Worm (Caenorhabditis elegans): ENCODE measurements around the gene C06B3.6.

DNA sequence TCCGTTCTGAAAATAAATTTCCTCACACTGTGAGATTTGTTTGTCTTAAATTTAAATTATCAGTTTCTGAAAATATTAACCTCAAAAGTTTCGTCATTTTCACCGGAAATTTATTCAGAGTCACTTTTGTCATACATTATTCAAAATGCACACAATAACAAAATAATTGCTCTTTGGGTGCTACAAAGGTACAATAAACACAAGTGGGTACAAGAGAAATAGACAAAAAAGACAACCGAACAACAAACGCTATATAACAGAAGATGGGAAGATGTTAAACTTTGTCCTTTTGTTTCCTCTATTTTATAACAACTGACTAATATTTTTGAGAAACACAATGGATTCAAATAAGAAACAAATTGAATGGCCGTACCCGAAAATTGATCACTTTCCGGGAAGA, 39.2 kb downstream of the C06B3.6 start:
- TF ChIP-seq him-1 (tag; optimal IDR thresholded peaks at IDR 0.05), result no peak
- TF ChIP-seq W03F9.2 (tag; optimal IDR thresholded peaks at IDR 0.05), result no peak
- no peak for TF ChIP-seq dao-5 (tag; optimal IDR thresholded peaks at IDR 0.05)

Data from whole organism, L4/young adult.